Fruit fly (Drosophila melanogaster): ENCODE results near the gene Trp1.

Trp1 gene

DNA sequence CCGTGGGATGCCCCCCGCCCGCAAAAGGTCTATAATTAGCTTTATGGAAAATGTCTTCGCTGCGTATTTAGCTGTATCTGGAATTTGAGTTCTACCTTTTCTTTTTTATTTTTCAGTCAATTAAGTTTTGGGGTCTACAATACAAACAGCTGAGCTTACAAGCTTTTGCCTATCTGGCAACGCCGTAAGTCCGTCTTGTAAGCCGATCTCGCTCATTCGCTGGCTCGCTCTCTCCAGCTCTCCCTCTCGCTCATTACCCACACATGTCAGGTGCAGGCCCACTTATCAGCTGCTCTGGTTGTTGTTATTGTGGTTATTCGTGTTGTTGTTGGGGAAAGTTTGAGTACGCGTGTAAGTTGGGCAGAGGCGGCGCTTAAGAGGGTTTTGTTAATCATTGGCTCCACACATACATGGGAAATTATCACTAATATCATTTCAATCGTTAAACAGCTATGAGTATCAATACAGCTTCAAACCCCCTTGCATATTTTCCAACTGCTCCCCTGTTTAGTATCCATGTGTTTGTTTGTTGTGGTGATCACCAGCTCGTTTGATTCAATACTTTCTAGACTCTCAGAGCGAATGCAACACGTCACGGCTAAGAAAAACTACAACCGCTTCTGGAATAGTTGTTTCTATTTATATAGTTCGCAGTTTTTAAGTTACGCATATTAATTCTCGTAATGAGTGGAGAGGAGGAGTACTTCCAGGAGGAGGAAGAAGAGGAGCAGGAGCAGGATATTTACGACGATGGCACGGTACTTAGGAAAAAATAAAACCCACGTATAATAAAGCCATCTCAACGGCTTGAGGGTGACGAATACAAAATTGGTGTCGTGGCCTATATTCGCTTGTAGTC lies 848 bp downstream of the Trp1 start (continued):
- TF ChIP-seq gfzf (GFP tag; optimal IDR thresholded peaks at IDR 0.05) (peak; percentile 16), Atf6 (GFP tag; IDR thresholded peaks at IDR 0.05) (peak; percentile 97), CG13894 (tag; optimal IDR thresholded peaks at IDR 0.05) (no peak), Deaf1 (tag; optimal IDR thresholded peaks at IDR 0.05) (peak; percentile 80), CG12391 (tag; optimal IDR thresholded peaks at IDR 0.05) (peak; percentile 96), CG33557 (GFP tag; optimal IDR thresholded peaks at IDR 0.05) (peak; percentile 94), E2f1 (GFP tag; IDR thresholded peaks at IDR 0.05) (peak; percentile 97), CG13287 (GFP tag; IDR thresholded peaks at IDR 0.05; ENCODE audit: partially characterized antibody) (peak; percentile 27; the same call in 1 of the 2 replicates), Chrac-16 (GFP tag; optimal IDR thresholded peaks at IDR 0.05) (peak; percentile 98), ash1 (GFP tag; optimal IDR thresholded peaks at IDR 0.05) (peak; percentile 94), CG10366 (GFP tag; IDR thresholded peaks at IDR 0.05) (peak; percentile 98), zfh2 (GFP tag; optimal IDR thresholded peaks at IDR 0.05) (peak; percentile 99), CG8924 (tag; optimal IDR thresholded peaks at IDR 0.05) (peak; percentile 96), CG1233 (GFP tag; optimal IDR thresholded peaks at IDR 0.05) (peak; percentile 95), Ets97D (GFP tag; optimal IDR thresholded peaks at IDR 0.05) (peak; percentile 91), gem (tag; optimal IDR thresholded peaks at IDR 0.05) (peak; percentile 97), btn (GFP tag; optimal IDR thresholded peaks at IDR 0.05) (peak; percentile 94), CG2712 (tag; optimal IDR thresholded peaks at IDR 0.05) (peak; percentile 95), eyg (GFP tag; optimal IDR thresholded peaks at IDR 0.05) (peak; percentile 94), fd64A (GFP tag; optimal IDR thresholded peaks at IDR 0.05) (peak; percentile 94), Gsc (GFP tag; IDR thresholded peaks at IDR 0.05) (peak; percentile 92; the same call in 1 of the 2 replicates), tio (GFP tag; optimal IDR thresholded peaks at IDR 0.05) (peak; percentile 92), CG32772 (GFP tag; IDR thresholded peaks at IDR 0.05) (peak; percentile 97), Hey (tag; optimal IDR thresholded peaks at IDR 0.05) (peak; percentile 89), Dref (GFP tag; IDR thresholded peaks at IDR 0.05) (peak; percentile 48), ab (GFP tag; optimal IDR thresholded peaks at IDR 0.05) (peak; percentile 96), TFAM (GFP tag; optimal IDR thresholded peaks at IDR 0.05) (peak; percentile 74), emc (GFP tag; optimal IDR thresholded peaks at IDR 0.05) (peak; percentile 96), unpg (GFP tag; optimal IDR thresholded peaks at IDR 0.05) (peak; percentile 98), sim (GFP tag; IDR thresholded peaks at IDR 0.05) (peak; percentile 90), slbo (GFP tag; IDR thresholded peaks at IDR 0.05) (peak; percentile 99), ro (GFP tag; IDR thresholded peaks at IDR 0.05) (peak; percentile 91), CG12942 (GFP tag; optimal IDR thresholded peaks at IDR 0.05) (peak; percentile 96), bsh (GFP tag; optimal IDR thresholded peaks at IDR 0.05) (peak; percentile 97), pita (GFP tag; optimal IDR thresholded peaks at IDR 0.05) (no peak), scrt (GFP tag; optimal IDR thresholded peaks at IDR 0.05) (peak; percentile 91), phol (tag; optimal IDR thresholded peaks at IDR 0.05) (peak; percentile 90), CG10979 (tag; optimal IDR thresholded peaks at IDR 0.05) (peak; percentile 95), CG33213 (GFP tag; optimal IDR thresholded peaks at IDR 0.05) (peak; percentile 97), BtbVII (GFP tag; optimal IDR thresholded peaks at IDR 0.05) (peak; percentile 95), jing (GFP tag; optimal IDR thresholded peaks at IDR 0.05) (peak; percentile 94), corto (GFP tag; optimal IDR thresholded peaks at IDR 0.05) (peak; percentile 95), CG13624 (GFP tag; optimal IDR thresholded peaks at IDR 0.05) (peak; percentile 99), CG17612 (GFP tag; IDR thresholded peaks at IDR 0.05) (peak; percentile 95), CG17186 (GFP tag; optimal IDR thresholded peaks at IDR 0.05) (peak; percentile 71), Xbp1 (GFP tag; optimal IDR thresholded peaks at IDR 0.05) (peak; percentile 98), crc (GFP tag; optimal IDR thresholded peaks at IDR 0.05) (peak; percentile 98), fd96Cb (tag; optimal IDR thresholded peaks at IDR 0.05) (peak; percentile 96), mam (GFP tag; optimal IDR thresholded peaks at IDR 0.05) (peak; percentile 99)
